Worm (Caenorhabditis elegans) whole organism, L4 larva: ENCODE data around the gene zig-12.

Experiments used
- F44E2.7 ChIP-seq: fragments of 200-800 bp; sonication (Bioruptor generic); IDR thresholded peaks from 2 replicates; pipeline ENCODE4 v2.1.2; 2022; ENCODE audit warnings: missing genetic modification characterization, missing compliant biosample characterization
- T20F7.1 ChIP-seq: fragments of 200-800 bp; sonication (Bioruptor generic); optimal IDR thresholded peaks from 2 replicates; lab custom pipeline; 2018; ENCODE audit warnings: mild to moderate bottlenecking, missing genetic modification characterization, missing compliant biosample characterization
- T26A8.4 ChIP-seq: fragments of 200-800 bp; sonication (Bioruptor generic); IDR thresholded peaks from 2 replicates; pipeline ENCODE4 v1.3.6; 2022; ENCODE audit warnings: missing genetic modification characterization, missing compliant biosample characterization
- Y48G9A.11 ChIP-seq: fragments of 200-800 bp; sonication (Bioruptor generic); IDR thresholded peaks from 2 replicates; pipeline ENCODE4 v1.3.6; 2022; ENCODE audit warnings: missing genetic modification reagents, missing genetic modification characterization, missing compliant biosample characterization
- Y75B8A.6 ChIP-seq: fragments of 200-800 bp; sonication (Bioruptor generic); IDR thresholded peaks from 2 replicates; pipeline ENCODE4 v1.3.6; 2022; ENCODE audit warnings: missing genetic modification reagents, missing genetic modification characterization, missing compliant biosample characterization
- ZK546.5 ChIP-seq, 2 experiments: sonication (generic microtip); optimal IDR thresholded peaks; 2 replicates each; lab custom pipeline; 2017; ENCODE audit warnings: missing biosample characterization in 2 of 2, missing genetic modification characterization in 2 of 2
- aha-1 ChIP-seq: fragments of 150-350 bp; peaks from one replicate; lab custom pipeline; 2014; ENCODE audit warnings: missing biosample characterization, missing genetic modification characterization
- arid-1 ChIP-seq: fragments of 200-800 bp; sonication (Bioruptor generic); conservative IDR thresholded peaks from 2 replicates; pipeline ENCODE4 v1.3.6; 2022; ENCODE audit warnings: missing genetic modification reagents, missing genetic modification characterization, missing compliant biosample characterization
- ceh-20 ChIP-seq: fragments of 200-800 bp; sonication (Bioruptor generic); IDR thresholded peaks from 2 replicates; pipeline ENCODE4 v1.3.6; 2022; ENCODE audit warnings: missing genetic modification reagents, missing genetic modification characterization, missing compliant biosample characterization
- ceh-44 ChIP-seq: fragments of 200-800 bp; sonication (Bioruptor generic); IDR thresholded peaks from 2 replicates; pipeline ENCODE4 v1.3.6; 2022; ENCODE audit warnings: missing genetic modification reagents, missing genetic modification characterization, missing compliant biosample characterization
- ces-1 ChIP-seq: fragments of 150-350 bp; sonication (generic microtip); optimal IDR thresholded peaks from 4 replicates; lab custom pipeline; 2014; ENCODE audit warnings: missing biosample characterization, missing genetic modification reagents, missing genetic modification characterization
- ctbp-1 ChIP-seq: fragments of 200-800 bp; sonication (Bioruptor generic); IDR thresholded peaks from 2 replicates; pipeline ENCODE4 v1.3.6; 2022; ENCODE audit warnings: missing genetic modification reagents, missing genetic modification characterization, missing compliant biosample characterization
- daf-16 ChIP-seq, 3 experiments: sonication (generic microtip); optimal IDR thresholded peaks; 2 replicates each; lab custom pipeline; 2016 to 2017; ENCODE audit warnings: missing genetic modification characterization in 3 of 3, missing genetic modification reagents in 3 of 3, mild to moderate bottlenecking in 2 of 3, missing compliant biosample characterization in 2 of 3, missing biosample characterization in 1 of 3, moderate library complexity in 1 of 3
- daf-19 ChIP-seq: fragments of 200-800 bp; sonication (Bioruptor generic); conservative IDR thresholded peaks from 2 replicates; pipeline ENCODE4 v1.3.6; 2022; ENCODE audit warnings: missing genetic modification characterization, missing compliant biosample characterization
- dmd-8 ChIP-seq: fragments of 200-800 bp; sonication (Bioruptor generic); IDR thresholded peaks from 2 replicates; pipeline ENCODE4 v1.3.6; 2022; ENCODE audit warnings: missing genetic modification characterization, missing compliant biosample characterization
- dmd-9 ChIP-seq: fragments of 200-800 bp; sonication (Bioruptor generic); IDR thresholded peaks from 2 replicates; pipeline ENCODE4 v1.3.6; 2022; ENCODE audit warnings: missing genetic modification reagents, missing genetic modification characterization, missing compliant biosample characterization
- duxl-1 ChIP-seq: sonication (generic microtip); optimal IDR thresholded peaks from 2 replicates; lab custom pipeline; 2016; ENCODE audit warnings: mild to moderate bottlenecking, missing genetic modification characterization, moderate library complexity, missing compliant biosample characterization; ENCODE audit not compliant: poor library complexity
- egl-43 ChIP-seq: fragments of 200-800 bp; sonication (Bioruptor generic); IDR thresholded peaks from 2 replicates; pipeline ENCODE4 v1.3.6; 2022; ENCODE audit warnings: missing genetic modification reagents, missing genetic modification characterization, missing compliant biosample characterization
- fkh-10 ChIP-seq: fragments of 150-350 bp; optimal IDR thresholded peaks from 2 replicates; lab custom pipeline; 2014; ENCODE audit warnings: missing biosample characterization, missing genetic modification reagents, missing genetic modification characterization
- fos-1 ChIP-seq: fragments of 150-350 bp; optimal IDR thresholded peaks from 2 replicates; lab custom pipeline; 2014; ENCODE audit warnings: missing biosample characterization, missing genetic modification characterization
- gei-8 ChIP-seq: fragments of 200-800 bp; sonication (Bioruptor generic); optimal IDR thresholded peaks from 2 replicates; lab custom pipeline; 2018; ENCODE audit warnings: mild to moderate bottlenecking, missing genetic modification characterization, missing compliant biosample characterization
- hif-1 ChIP-seq, 2 experiments: sonication (generic microtip); optimal IDR thresholded peaks; 2 replicates each; lab custom pipeline; 2016 to 2017; ENCODE audit warnings: missing compliant biosample characterization in 2 of 2, missing genetic modification characterization in 2 of 2, missing genetic modification reagents in 2 of 2, missing genotype in 2 of 2, mild to moderate bottlenecking in 1 of 2
- jun-1 ChIP-seq: fragments of 150-350 bp; optimal IDR thresholded peaks from 2 replicates; lab custom pipeline; 2014; ENCODE audit warnings: missing biosample characterization, missing genetic modification reagents, missing genetic modification characterization
- lin-15B ChIP-seq: fragments of 150-350 bp; sonication (generic microtip); optimal IDR thresholded peaks from 3 replicates; lab custom pipeline; 2014; ENCODE audit warnings: missing biosample characterization, missing genetic modification characterization
- lin-29 ChIP-seq: fragments of 200-800 bp; sonication (Bioruptor generic); IDR thresholded peaks from 2 replicates; pipeline ENCODE4 v1.3.6; 2022; ENCODE audit warnings: missing genetic modification reagents, missing genetic modification characterization, missing compliant biosample characterization
- lin-38 ChIP-seq: fragments of 200-800 bp; sonication (Bioruptor generic); IDR thresholded peaks from 2 replicates; pipeline ENCODE4 v1.3.6; 2022; ENCODE audit warnings: missing genetic modification reagents, missing genetic modification characterization, missing compliant biosample characterization
- mes-2 ChIP-seq: sonication (generic microtip); optimal IDR thresholded peaks from 2 replicates; lab custom pipeline; 2016; ENCODE audit warnings: missing genotype, mild to moderate bottlenecking, missing genetic modification characterization, missing compliant biosample characterization; ENCODE audit not compliant: poor library complexity, severe bottlenecking
- mxl-2 ChIP-seq: fragments of 200-800 bp; sonication (Bioruptor generic); conservative IDR thresholded peaks from 2 replicates; pipeline ENCODE4 v1.3.6; 2022; ENCODE audit warnings: missing genetic modification reagents, missing genetic modification characterization, missing compliant biosample characterization
- nhr-237 ChIP-seq: sonication (generic microtip); optimal IDR thresholded peaks from 2 replicates; lab custom pipeline; 2017; ENCODE audit warnings: missing biosample characterization, missing genetic modification characterization
- nhr-25 ChIP-seq: sonication (generic microtip); optimal IDR thresholded peaks from 2 replicates; lab custom pipeline; 2017; ENCODE audit warnings: missing genetic modification characterization, mild to moderate bottlenecking, missing compliant biosample characterization, antibody characterized with exemption, moderate library complexity, borderline replicate concordance; ENCODE audit not compliant: insufficient read depth
- nhr-41 ChIP-seq: fragments of 200-800 bp; sonication (Bioruptor generic); IDR thresholded peaks from 2 replicates; pipeline ENCODE4 v1.3.6; 2022; ENCODE audit warnings: missing genetic modification reagents, missing genetic modification characterization, missing compliant biosample characterization
- nhr-42 ChIP-seq: fragments of 200-800 bp; sonication (Bioruptor generic); IDR thresholded peaks from 2 replicates; pipeline ENCODE4 v1.3.6; 2022; ENCODE audit warnings: missing genetic modification characterization, missing compliant biosample characterization
- nhr-48 ChIP-seq: sonication (generic microtip); optimal IDR thresholded peaks from 2 replicates; lab custom pipeline; 2016; ENCODE audit warnings: mild to moderate bottlenecking, missing genetic modification characterization, missing compliant biosample characterization
- nhr-76 ChIP-seq: fragments of 150-350 bp; optimal IDR thresholded peaks from 2 replicates; lab custom pipeline; 2014; ENCODE audit warnings: missing biosample characterization, missing genetic modification characterization
- pha-4 ChIP-seq, 2 experiments: fragments of 150-350 bp in 1 of 2; fragments of 200-800 bp in 1 of 2; sonication (Bioruptor generic) in 1 of 2; IDR thresholded peaks in 1 of 2; optimal IDR thresholded peaks in 1 of 2; 2 replicates each; pipeline versions ENCODE4 v1.3.6 to Lab custom; 2014 to 2022; ENCODE audit warnings: missing genetic modification characterization in 2 of 2, missing genetic modification reagents in 2 of 2, missing biosample characterization in 1 of 2, missing compliant biosample characterization in 1 of 2
- rbr-2 ChIP-seq: sonication (generic microtip); optimal IDR thresholded peaks from 2 replicates; lab custom pipeline; 2016; ENCODE audit warnings: missing genotype, missing genetic modification characterization, missing compliant biosample characterization
- sdz-12 ChIP-seq: fragments of 200-800 bp; sonication (Bioruptor generic); optimal IDR thresholded peaks from 2 replicates; lab custom pipeline; 2018; ENCODE audit warnings: mild to moderate bottlenecking, missing genetic modification characterization, missing compliant biosample characterization
- set-16 ChIP-seq: fragments of 200-800 bp; sonication (Bioruptor generic); IDR thresholded peaks from 2 replicates; pipeline ENCODE4 v1.3.6; 2022; ENCODE audit warnings: missing genetic modification reagents, missing genetic modification characterization, missing compliant biosample characterization
- spr-1 ChIP-seq: sonication (generic microtip); optimal IDR thresholded peaks from 2 replicates; lab custom pipeline; 2016; ENCODE audit warnings: mild to moderate bottlenecking, missing genetic modification characterization, missing compliant biosample characterization
- vab-7 ChIP-seq: fragments of 200-800 bp; sonication (Bioruptor generic); IDR thresholded peaks from 2 replicates; pipeline ENCODE4 v1.3.6; 2022; ENCODE audit warnings: missing genetic modification reagents, missing genetic modification characterization, missing compliant biosample characterization
- zag-1 ChIP-seq: fragments of 150-350 bp; optimal IDR thresholded peaks from 2 replicates; lab custom pipeline; 2014; ENCODE audit warnings: missing biosample characterization, missing genetic modification characterization
- zfp-3 ChIP-seq: fragments of 200-800 bp; sonication (Bioruptor generic); conservative IDR thresholded peaks from 2 replicates; pipeline ENCODE4 v1.3.6; 2022; ENCODE audit warnings: missing genetic modification reagents, missing genetic modification characterization, missing compliant biosample characterization

Gene zig-12

DNA sequence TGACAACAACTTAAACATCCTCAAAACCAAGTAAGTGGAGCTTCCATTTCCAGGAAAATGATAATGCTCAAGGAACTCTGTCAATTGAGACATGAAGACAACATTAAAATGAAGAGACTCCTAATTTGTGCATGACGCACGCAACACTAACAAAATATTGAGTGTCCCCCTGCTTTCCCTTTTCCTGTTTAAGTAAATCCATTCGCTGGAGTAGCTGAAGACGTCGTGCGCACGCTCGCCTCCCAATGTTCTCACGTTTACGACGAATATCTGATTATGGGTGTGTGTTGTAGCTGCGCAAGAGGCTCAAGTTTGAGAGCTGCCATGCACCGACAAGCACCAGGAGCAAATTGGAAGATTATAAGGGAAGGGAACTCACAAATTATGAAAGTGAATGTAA is 37.3 kb downstream of the zig-12 start (continued):
- TF ChIP-seq T20F7.1 (GFP tag; lab: Kevin White, UChicago) (no peak), vab-7 (GFP tag; lab: Robert Waterston, UW) (no peak), spr-1 (tag; lab: Kevin White, UChicago) (no peak), fkh-10 (peak; percentile 79), daf-16 (GFP tag; optimal IDR thresholded peaks at IDR 0.05; lab: Kevin White, UChicago) (no peak), daf-16 (tag; optimal IDR thresholded peaks at IDR 0.05; lab: Kevin White, UChicago) (peak; percentile 9), sdz-12 (no peak), nhr-42 (no peak), ceh-20 (GFP tag; lab: Robert Waterston, UW) (no peak), duxl-1 (tag; lab: Kevin White, UChicago) (no peak), lin-38 (GFP tag; lab: Robert Waterston, UW) (no peak), ctbp-1 (GFP tag; lab: Robert Waterston, UW) (peak; percentile 70; the same call in 1 of the 2 replicates), hif-1 (tag; optimal IDR thresholded peaks at IDR 0.05; lab: Kevin White, UChicago) (peak in 1 of 2 experiments; percentile 9), arid-1 (GFP tag; lab: Robert Waterston, UW) (0 out of 2 replicates have a peak, but pooled peaks have one; percentile 13), lin-15B (tag; lab: Kevin White, UChicago) (no peak), T26A8.4 (GFP tag; lab: Robert Waterston, UW) (no peak), fos-1 (tag; lab: Kevin White, UChicago) (no peak), gei-8 (GFP tag; lab: Kevin White, UChicago) (no peak), daf-19 (GFP tag; lab: Robert Waterston, UW) (0 out of 2 replicates have a peak, but pooled peaks have one; percentile 10)
- TF ChIP-seq, all 104 proteins: peak for 13

DNA sequence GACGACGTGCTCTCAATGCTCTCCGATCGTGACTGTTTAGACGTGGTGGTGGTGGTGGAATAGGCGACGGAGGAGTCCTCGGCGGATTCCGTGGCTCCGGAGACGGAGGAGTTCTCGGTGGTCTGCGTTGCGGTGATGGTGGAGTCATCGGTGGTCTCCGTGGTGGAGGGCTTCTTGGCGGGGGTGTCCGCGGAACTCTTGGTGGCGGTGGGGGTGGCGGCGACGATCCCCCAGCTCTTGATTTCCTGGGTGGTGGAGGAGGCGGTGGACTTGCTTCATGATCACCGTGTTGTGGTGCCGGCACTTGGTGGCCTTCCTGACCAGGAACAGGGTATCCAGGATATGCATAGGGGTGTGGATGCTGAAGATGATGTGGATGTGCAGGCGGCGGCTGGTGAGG is 41.8 kb downstream of the zig-12 start:
- no peak for TF ChIP-seq ZK546.5 (tag; optimal IDR thresholded peaks at IDR 0.05; lab: Kevin White, UChicago)
- TF ChIP-seq mxl-2, result no peak
- TF ChIP-seq ces-1 (GFP tag; lab: Kevin White, UChicago), result no peak
- no peak for TF ChIP-seq nhr-48
- no peak for TF ChIP-seq lin-29 (GFP tag; lab: Robert Waterston, UW)
- TF ChIP-seq jun-1 (tag; lab: Kevin White, UChicago), result no peak
- TF ChIP-seq F44E2.7, result no peak
- no peak for TF ChIP-seq zag-1 (tag; lab: Kevin White, UChicago)
- TF ChIP-seq dmd-9 (GFP tag; lab: Robert Waterston, UW), result no peak
- no peak for TF ChIP-seq mes-2 (tag; lab: Kevin White, UChicago)
- no peak for TF ChIP-seq zfp-3 (GFP tag; lab: Robert Waterston, UW)
- no peak for TF ChIP-seq pha-4 (GFP tag; IDR thresholded peaks at IDR 0.05; lab: Robert Waterston, UW)
- no peak for TF ChIP-seq pha-4 (tag; optimal IDR thresholded peaks at IDR 0.05; lab: Kevin White, UChicago)
- 0 out of 2 replicates have a peak, but pooled peaks have one; percentile 20 for TF ChIP-seq egl-43 (GFP tag; lab: Robert Waterston, UW)
- peak; percentile 71 for TF ChIP-seq aha-1 (tag; lab: Kevin White, UChicago)
- no peak for TF ChIP-seq Y75B8A.6 (GFP tag; lab: Robert Waterston, UW)
- no peak for TF ChIP-seq nhr-25 (tag; lab: Kevin White, UChicago)
- TF ChIP-seq daf-19 (GFP tag; lab: Robert Waterston, UW), result no peak
- TF ChIP-seq nhr-41 (GFP tag; lab: Robert Waterston, UW), result no peak
- no peak for TF ChIP-seq dmd-8 (GFP tag; lab: Robert Waterston, UW)
- TF ChIP-seq Y48G9A.11 (GFP tag; lab: Robert Waterston, UW), result no peak
- no peak for TF ChIP-seq ceh-20 (GFP tag; lab: Robert Waterston, UW)
- no peak for TF ChIP-seq nhr-237 (tag; lab: Kevin White, UChicago)
- TF ChIP-seq ceh-44, result no peak
- TF ChIP-seq nhr-76, result no peak
- peak; percentile 97 for TF ChIP-seq set-16 (GFP tag; lab: Robert Waterston, UW)
- no peak for TF ChIP-seq rbr-2 (tag; lab: Kevin White, UChicago)
